Worm (Caenorhabditis elegans): Measurements from ENCODE around the gene srh-258.

DNA sequence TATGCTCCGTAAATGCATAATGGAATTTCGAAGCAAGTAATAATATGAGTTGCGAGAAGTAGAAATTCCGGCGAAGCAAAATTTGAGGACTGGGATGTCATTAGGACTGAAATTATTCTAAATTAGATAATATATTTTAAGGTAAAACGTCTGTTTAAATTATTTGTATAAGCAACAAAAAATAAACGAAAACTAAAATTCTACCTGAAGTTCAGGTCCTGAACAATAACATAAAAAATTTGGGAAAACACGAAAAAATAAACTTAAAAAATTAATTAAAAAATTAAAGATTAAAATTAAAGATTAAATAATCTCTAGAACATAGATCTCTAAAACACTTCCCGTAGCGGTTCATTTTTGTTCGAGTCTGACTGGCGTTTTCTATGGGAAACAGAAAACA is 25.1 kb upstream of the srh-258 start, which contains the start of gene srh-251:
- TF ChIP-seq T22C8.4 (GFP tag; IDR thresholded peaks at IDR 0.05) (no peak), tab-1 (GFP tag; IDR thresholded peaks at IDR 0.05) (no peak), cog-1 (tag; optimal IDR thresholded peaks at IDR 0.05) (no peak), ztf-23 (GFP tag; IDR thresholded peaks at IDR 0.05) (no peak), ztf-29 (GFP tag; IDR thresholded peaks at IDR 0.05) (no peak), med-1 (GFP tag; optimal IDR thresholded peaks at IDR 0.05; ENCODE audit: insufficient read depth) (no peak), flt-1 (GFP tag; IDR thresholded peaks at IDR 0.05) (no peak)
